Fruit fly (Drosophila melanogaster): ENCODE results near the gene Golgin104.

The Golgin104 gene

DNA sequence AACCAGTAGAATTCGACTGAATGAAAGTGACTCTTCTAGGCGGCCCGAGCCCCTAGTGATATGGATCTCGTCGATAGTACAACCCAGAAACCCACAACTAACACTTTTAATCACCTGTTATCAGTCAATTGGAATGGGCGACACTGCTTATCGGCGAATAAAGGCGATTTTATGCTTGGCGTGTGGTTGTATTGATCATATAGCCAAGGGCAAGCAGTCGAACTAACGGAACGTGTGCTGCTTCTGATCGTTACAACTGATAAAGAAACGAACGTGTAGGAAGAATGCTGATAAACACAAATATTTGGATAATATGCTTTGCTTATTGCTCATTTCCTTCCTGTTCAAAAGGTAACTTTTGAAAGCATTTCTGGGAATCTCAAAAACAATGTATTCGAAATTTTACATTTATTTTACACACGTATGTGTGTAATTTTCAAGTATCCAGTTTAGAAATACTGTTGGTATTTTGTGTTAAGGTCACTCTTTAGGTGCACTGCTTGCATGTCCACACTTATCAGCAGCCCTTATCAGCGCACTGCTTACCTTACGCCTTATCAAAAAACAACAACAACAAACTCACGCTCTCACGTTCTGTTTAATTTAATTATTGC lies 29.5 kb upstream of the Golgin104 start, which contains the start of gene Agpat4 (continued):
- no peak for TF ChIP-seq hth (optimal IDR thresholded peaks at IDR 0.05)
- no peak for TF ChIP-seq Ssrp (tag; optimal IDR thresholded peaks at IDR 0.05)
- TF ChIP-seq BEAF-32 (GFP tag; optimal IDR thresholded peaks at IDR 0.05): peak; percentile 29
- TF ChIP-seq sim (GFP tag; IDR thresholded peaks at IDR 0.05): no peak
- TF ChIP-seq CG16813 (GFP tag; IDR thresholded peaks at IDR 0.05; ENCODE audit: partially characterized antibody): no peak
- TF ChIP-seq chn (GFP tag; optimal IDR thresholded peaks at IDR 0.05): no peak
- no peak for TF ChIP-seq onecut (GFP tag; IDR thresholded peaks at IDR 0.05)
- TF ChIP-seq Blimp-1 (GFP tag; optimal IDR thresholded peaks at IDR 0.05): no peak
- no peak; the same call in 2 of the 3 replicates for TF ChIP-seq CG17361 (GFP tag; IDR thresholded peaks at IDR 0.05)
- TF ChIP-seq CG13624 (GFP tag; optimal IDR thresholded peaks at IDR 0.05): no peak
- TF ChIP-seq CG10431 (GFP tag; optimal IDR thresholded peaks at IDR 0.05): no peak
- TF ChIP-seq Sox102F (GFP tag; optimal IDR thresholded peaks at IDR 0.05): no peak
- TF ChIP-seq CG43689 (GFP tag; IDR thresholded peaks at IDR 0.05): no peak
- TF ChIP-seq Eip74EF (GFP tag; optimal IDR thresholded peaks at IDR 0.05): peak in 1 of 2 experiments; percentile 81
- TF ChIP-seq dmrt11E (tag; optimal IDR thresholded peaks at IDR 0.05): no peak
- TF ChIP-seq CG17359 (tag; optimal IDR thresholded peaks at IDR 0.05): no peak
- no peak for TF ChIP-seq prd (optimal IDR thresholded peaks at IDR 0.05)
- TF ChIP-seq prd (GFP tag; IDR thresholded peaks at IDR 0.05): no peak
- no peak for TF ChIP-seq her (GFP tag; optimal IDR thresholded peaks at IDR 0.05)
- no peak for TF ChIP-seq Mrtf (GFP tag; IDR thresholded peaks at IDR 0.05)
- TF ChIP-seq shn (GFP tag; optimal IDR thresholded peaks at IDR 0.05): no peak
- TF ChIP-seq CG17568 (GFP tag; optimal IDR thresholded peaks at IDR 0.05): no peak
- TF ChIP-seq knrl (GFP tag; IDR thresholded peaks at IDR 0.05; ENCODE audit: partially characterized antibody): peak; percentile 56; the same call in 2 of the 3 replicates
- peak; percentile 44; the same call in 1 of the 2 replicates for TF ChIP-seq amos (GFP tag; IDR thresholded peaks at IDR 0.05; ENCODE audit: partially characterized antibody)
- TF ChIP-seq sd (tag; optimal IDR thresholded peaks at IDR 0.05): peak; percentile 73
- no peak for TF ChIP-seq sisA (GFP tag; IDR thresholded peaks at IDR 0.05)
- no peak for TF ChIP-seq Hr78 (GFP tag; optimal IDR thresholded peaks at IDR 0.05)
- TF ChIP-seq CoRest (tag; optimal IDR thresholded peaks at IDR 0.05): peak; percentile 67
- no peak for TF ChIP-seq pum (GFP tag; optimal IDR thresholded peaks at IDR 0.05)
- TF ChIP-seq Oli (tag; optimal IDR thresholded peaks at IDR 0.05): no peak
- TF ChIP-seq ken (GFP tag; IDR thresholded peaks at IDR 0.05): no peak
- TF ChIP-seq CG1024 (GFP tag; IDR thresholded peaks at IDR 0.05): no peak
- TF ChIP-seq Dek (tag; optimal IDR thresholded peaks at IDR 0.05): peak; percentile 28
- no peak for TF ChIP-seq CG16863 (GFP tag; optimal IDR thresholded peaks at IDR 0.05)
- TF ChIP-seq Jarid2 (GFP tag; optimal IDR thresholded peaks at IDR 0.05): no peak
- TF ChIP-seq dysf (GFP tag; IDR thresholded peaks at IDR 0.05): no peak
- TF ChIP-seq HLHmδ (GFP tag; optimal IDR thresholded peaks at IDR 0.05): no peak
- no peak for TF ChIP-seq dpn (GFP tag; optimal IDR thresholded peaks at IDR 0.05)
- TF ChIP-seq ab (GFP tag; optimal IDR thresholded peaks at IDR 0.05): no peak
- no peak for TF ChIP-seq CG13775 (GFP tag; optimal IDR thresholded peaks at IDR 0.05)
- TF ChIP-seq slou (GFP tag; optimal IDR thresholded peaks at IDR 0.05): no peak
- no peak for TF ChIP-seq Trl (optimal IDR thresholded peaks at IDR 0.05)
- no peak for TF ChIP-seq Trl (GFP tag; optimal IDR thresholded peaks at IDR 0.05)
- no peak for TF ChIP-seq CG16815 (GFP tag; optimal IDR thresholded peaks at IDR 0.05)
- no peak for TF ChIP-seq eve (GFP tag; optimal IDR thresholded peaks at IDR 0.05)
- TF ChIP-seq lov (optimal IDR thresholded peaks at IDR 0.05): no peak
- no peak for TF ChIP-seq lov (GFP tag; IDR thresholded peaks at IDR 0.05)
- TF ChIP-seq CG6175 (GFP tag; IDR thresholded peaks at IDR 0.05): no peak
- peak; percentile 2 for TF ChIP-seq caup (GFP tag; optimal IDR thresholded peaks at IDR 0.05; ENCODE audit: severe bottlenecking)
- peak; percentile 30 for TF ChIP-seq CG3163 (GFP tag; optimal IDR thresholded peaks at IDR 0.05)
